Worm (Caenorhabditis elegans) whole organism, L4/young adult: ENCODE measurements around the gene col-12.

Experiments used
- W03F9.2 ChIP-seq: fragments of 150-350 bp; optimal IDR thresholded peaks from 2 replicates; lab custom pipeline; 2014; ENCODE audit warnings: missing biosample characterization, missing genetic modification characterization
- him-1 ChIP-seq: sonication (generic microtip); optimal IDR thresholded peaks from 2 replicates; lab custom pipeline; 2016; ENCODE audit warnings: missing genotype, missing genetic modification reagents, missing genetic modification characterization, missing compliant biosample characterization

ce11 chrV:10474040-10474439 lies 49.0 kb upstream of the col-12 start:
- TF ChIP-seq W03F9.2 (tag; lab: Kevin White, UChicago) (no peak), him-1 (tag; lab: Kevin White, UChicago) (no peak)
